Fruit fly (Drosophila melanogaster) whole organism, embryonic: ENCODE results near the gene CG31952.

Experiments used
- ATbp ChIP-seq: fragments of 200-800 bp; sonication (Bioruptor generic); optimal IDR thresholded peaks from 2 replicates; lab custom pipeline; 2017; ENCODE audit warnings: missing biosample characterization, mild to moderate bottlenecking, missing genetic modification characterization, missing genetic modification reagents
- Adf1 ChIP-seq: fragments of 200-800 bp; sonication (Bioruptor generic); IDR thresholded peaks from 2 replicates; pipeline ENCODE4 v1.3.6; 2022; ENCODE audit warnings: missing biosample characterization, missing genetic modification characterization
- B-H1 ChIP-seq: fragments of 200-800 bp; sonication (Bioruptor generic); IDR thresholded peaks from 3 replicates; pipeline ENCODE4 v1.3.6; 2022; ENCODE audit warnings: missing biosample characterization, missing genetic modification characterization
- Bgb ChIP-seq: fragments of 200-800 bp; sonication (Bioruptor generic); IDR thresholded peaks from 2 replicates; pipeline ENCODE4 v1.3.6; 2022; ENCODE audit warnings: missing biosample characterization, missing genetic modification characterization; ENCODE audit not compliant: partially characterized antibody
- CG10274 ChIP-seq: fragments of 200-800 bp; sonication (Bioruptor generic); optimal IDR thresholded peaks from 3 replicates; lab custom pipeline; 2017; ENCODE audit warnings: missing biosample characterization, mild to moderate bottlenecking, missing genetic modification characterization
- CG12155 ChIP-seq: fragments of 200-800 bp; sonication (Bioruptor generic); optimal IDR thresholded peaks from 3 replicates; lab custom pipeline; 2016; ENCODE audit warnings: missing biosample characterization, missing genetic modification characterization
- CG14667 ChIP-seq: fragments of 200-800 bp; sonication (Bioruptor generic); IDR thresholded peaks from 2 replicates; pipeline ENCODE4 v1.3.6; 2022; ENCODE audit warnings: missing biosample characterization, missing genetic modification characterization
- CG14710 ChIP-seq: fragments of 200-800 bp; sonication (Bioruptor generic); optimal IDR thresholded peaks from 3 replicates; lab custom pipeline; 2019; ENCODE audit warnings: missing biosample characterization, mild to moderate bottlenecking, missing genetic modification characterization, moderate library complexity
- CG1529 ChIP-seq: fragments of 200-800 bp; sonication (Bioruptor generic); optimal IDR thresholded peaks from 3 replicates; lab custom pipeline; 2018; ENCODE audit warnings: missing biosample characterization, missing genetic modification characterization
- CG16779 ChIP-seq: fragments of 200-800 bp; sonication (Bioruptor generic); IDR thresholded peaks from 2 replicates; pipeline ENCODE4 v1.3.6; 2022; ENCODE audit warnings: missing biosample characterization, missing genetic modification characterization
- CG18262 ChIP-seq: fragments of 200-800 bp; optimal IDR thresholded peaks from 3 replicates; lab custom pipeline; 2019; ENCODE audit warnings: missing biosample characterization, mild to moderate bottlenecking, missing genetic modification characterization, moderate library complexity
- CG1832 ChIP-seq: fragments of 200-800 bp; sonication (Bioruptor generic); optimal IDR thresholded peaks from 2 replicates; lab custom pipeline; 2017; ENCODE audit warnings: missing biosample characterization, mild to moderate bottlenecking, missing genetic modification characterization, inconsistent platforms
- CG2875 ChIP-seq: fragments of 200-800 bp; sonication (Bioruptor generic); optimal IDR thresholded peaks from 2 replicates; lab custom pipeline; 2017; ENCODE audit warnings: missing biosample characterization, mild to moderate bottlenecking, missing genetic modification characterization, missing genetic modification reagents
- CG34376 ChIP-seq: fragments of 200-800 bp; sonication (Bioruptor generic); optimal IDR thresholded peaks from 2 replicates; lab custom pipeline; 2018; ENCODE audit warnings: missing biosample characterization, mild to moderate bottlenecking, missing genetic modification characterization
- CG42726 ChIP-seq: fragments of 200-800 bp; sonication (Bioruptor generic); IDR thresholded peaks from 2 replicates; pipeline ENCODE4 v1.3.6; 2022; ENCODE audit warnings: missing biosample characterization, missing genetic modification characterization; ENCODE audit not compliant: partially characterized antibody
- CG4707 ChIP-seq: fragments of 200-800 bp; sonication (Bioruptor generic); optimal IDR thresholded peaks from 2 replicates; lab custom pipeline; 2018; ENCODE audit warnings: missing biosample characterization, mild to moderate bottlenecking, missing genetic modification characterization, moderate library complexity
- CG4820 ChIP-seq: fragments of 200-800 bp; sonication (Bioruptor generic); optimal IDR thresholded peaks from 3 replicates; lab custom pipeline; 2016; ENCODE audit warnings: missing biosample characterization, missing genetic modification characterization
- CG5953 ChIP-seq: fragments of 200-800 bp; sonication (Bioruptor generic); IDR thresholded peaks from 2 replicates; pipeline ENCODE4 v1.3.6; 2022; ENCODE audit warnings: missing biosample characterization, missing genetic modification characterization
- CG6254 ChIP-seq: fragments of 200-800 bp; sonication (Bioruptor generic); optimal IDR thresholded peaks from 3 replicates; lab custom pipeline; 2017; ENCODE audit warnings: mild to moderate bottlenecking, missing biosample characterization, missing genetic modification reagents, missing genetic modification characterization
- CG6272 ChIP-seq: fragments of 200-800 bp; sonication (Bioruptor generic); IDR thresholded peaks from 2 replicates; pipeline ENCODE4 v1.3.6; 2022; ENCODE audit warnings: missing biosample characterization, missing genetic modification characterization
- CG7786 ChIP-seq: fragments of 200-800 bp; sonication (Bioruptor generic); optimal IDR thresholded peaks from 2 replicates; lab custom pipeline; 2016; ENCODE audit warnings: missing biosample characterization, missing genetic modification characterization
- CG7963 ChIP-seq: fragments of 200-800 bp; sonication (Bioruptor generic); IDR thresholded peaks from 3 replicates; pipeline ENCODE4 v1.3.6; 2022; ENCODE audit warnings: missing biosample characterization, missing genetic modification characterization; ENCODE audit not compliant: partially characterized antibody
- CG8478 ChIP-seq: fragments of >200 bp; optimal IDR thresholded peaks from 2 replicates; lab custom pipeline; 2018
- CG8765 ChIP-seq: fragments of 200-800 bp; sonication (Bioruptor generic); IDR thresholded peaks from 2 replicates; pipeline ENCODE4 v1.3.6; 2022; ENCODE audit warnings: missing biosample characterization, missing genetic modification characterization
- Deaf1 ChIP-seq: fragments of 200-800 bp; optimal IDR thresholded peaks from 3 replicates; lab custom pipeline; 2019; ENCODE audit warnings: missing biosample characterization, mild to moderate bottlenecking, missing genetic modification characterization, moderate library complexity
- Dll ChIP-seq: fragments of 200-800 bp; sonication (Bioruptor generic); IDR thresholded peaks from 4 replicates; pipeline ENCODE4 v1.3.6; 2022; ENCODE audit warnings: missing biosample characterization, missing genetic modification characterization; ENCODE audit not compliant: partially characterized antibody
- Ets97D ChIP-seq: fragments of 200-800 bp; sonication (Bioruptor generic); optimal IDR thresholded peaks from 3 replicates; lab custom pipeline; 2016; ENCODE audit warnings: missing biosample characterization, missing genetic modification characterization
- Fer1 ChIP-seq: fragments of 200-800 bp; sonication (Bioruptor generic); optimal IDR thresholded peaks from 2 replicates; lab custom pipeline; 2017; ENCODE audit warnings: missing biosample characterization, mild to moderate bottlenecking, missing genetic modification characterization
- Fer2 ChIP-seq: fragments of 200-800 bp; sonication (Bioruptor generic); optimal IDR thresholded peaks from 2 replicates; lab custom pipeline; 2018; ENCODE audit warnings: missing biosample characterization, mild to moderate bottlenecking, missing genetic modification characterization, moderate library complexity
- Hr78 ChIP-seq, 2 experiments: fragments of 200-800 bp in 1 of 2; fragments of >200 bp in 1 of 2; sonication (Bioruptor generic) in 1 of 2; optimal IDR thresholded peaks; 2 replicates each; lab custom pipeline; 2017 to 2019; ENCODE audit warnings: missing biosample characterization in 2 of 2, missing genetic modification characterization in 2 of 2, mild to moderate bottlenecking in 1 of 2, moderate library complexity in 1 of 2
- Jarid2 ChIP-seq: fragments of 200-800 bp; sonication (Bioruptor generic); optimal IDR thresholded peaks from 3 replicates; lab custom pipeline; 2017; ENCODE audit warnings: mild to moderate bottlenecking, missing biosample characterization, missing genetic modification reagents, missing genetic modification characterization
- NC2α ChIP-seq: fragments of 200-800 bp; sonication (Bioruptor generic); optimal IDR thresholded peaks from 2 replicates; lab custom pipeline; 2016; ENCODE audit warnings: missing biosample characterization, missing genetic modification characterization
- Neu2 ChIP-seq: fragments of 200-800 bp; sonication (Bioruptor generic); optimal IDR thresholded peaks from 3 replicates; lab custom pipeline; 2016; ENCODE audit warnings: missing biosample characterization, missing genetic modification characterization, borderline replicate concordance
- Ravus ChIP-seq: fragments of 200-800 bp; sonication (Bioruptor generic); IDR thresholded peaks from 2 replicates; pipeline ENCODE4 v1.3.6; 2022; ENCODE audit warnings: missing biosample characterization, missing genetic modification characterization
- Side ChIP-seq: fragments of 200-800 bp; sonication (Bioruptor generic); optimal IDR thresholded peaks from 2 replicates; lab custom pipeline; 2016; ENCODE audit warnings: missing biosample characterization, missing genetic modification characterization
- br ChIP-seq: fragments of >200 bp; optimal IDR thresholded peaks from 2 replicates; lab custom pipeline; 2017
- disco-r ChIP-seq: fragments of 200-800 bp; sonication (Bioruptor generic); optimal IDR thresholded peaks from 2 replicates; lab custom pipeline; 2016; ENCODE audit warnings: missing biosample characterization, missing genetic modification characterization
- dmrt99B ChIP-seq: fragments of 200-800 bp; sonication (Bioruptor generic); optimal IDR thresholded peaks from 2 replicates; lab custom pipeline; 2018; ENCODE audit warnings: missing biosample characterization, mild to moderate bottlenecking, missing genetic modification characterization, moderate library complexity
- gcm2 ChIP-seq: fragments of 200-800 bp; sonication (Bioruptor generic); optimal IDR thresholded peaks from 2 replicates; lab custom pipeline; 2016; ENCODE audit warnings: missing biosample characterization, missing genetic modification characterization
- grau ChIP-seq: fragments of 200-800 bp; optimal IDR thresholded peaks from 3 replicates; lab custom pipeline; 2019; ENCODE audit warnings: missing biosample characterization, mild to moderate bottlenecking, missing genetic modification characterization, moderate library complexity
- kni ChIP-seq: fragments of 200-800 bp; sonication (Bioruptor generic); optimal IDR thresholded peaks from 3 replicates; lab custom pipeline; 2017; ENCODE audit warnings: mild to moderate bottlenecking, missing biosample characterization, missing genetic modification reagents, missing genetic modification characterization
- knrl ChIP-seq: fragments of 200-800 bp; sonication (Bioruptor generic); IDR thresholded peaks from 3 replicates; pipeline ENCODE4 v1.3.6; 2022; ENCODE audit warnings: missing biosample characterization, missing genetic modification characterization; ENCODE audit not compliant: partially characterized antibody
- lov ChIP-seq, 2 experiments: fragments of 200-800 bp in 1 of 2; fragments of >200 bp in 1 of 2; sonication (Bioruptor generic) in 1 of 2; IDR thresholded peaks in 1 of 2; optimal IDR thresholded peaks in 1 of 2; 2 replicates in 1 of 2; 3 replicates in 1 of 2; pipeline versions ENCODE4 v1.3.6 to Lab custom; 2017 to 2022; ENCODE audit warnings: missing biosample characterization in 1 of 2, missing genetic modification characterization in 1 of 2
- org-1 ChIP-seq: fragments of 200-800 bp; sonication (Bioruptor generic); optimal IDR thresholded peaks from 2 replicates; lab custom pipeline; 2017; ENCODE audit warnings: missing biosample characterization, missing genetic modification characterization
- slp2 ChIP-seq: fragments of 200-800 bp; sonication (Bioruptor generic); optimal IDR thresholded peaks from 2 replicates; lab custom pipeline; 2016; ENCODE audit warnings: missing biosample characterization, missing genetic modification characterization
- so ChIP-seq: fragments of 200-800 bp; sonication (Bioruptor generic); IDR thresholded peaks from 3 replicates; pipeline ENCODE4 v1.3.6; 2022; ENCODE audit warnings: missing biosample characterization, missing genetic modification characterization
- ssp ChIP-seq: fragments of 200-800 bp; sonication (Bioruptor generic); IDR thresholded peaks from 2 replicates; pipeline ENCODE4 v1.3.6; 2022; ENCODE audit warnings: missing biosample characterization, missing genetic modification characterization
- tio ChIP-seq: fragments of 200-800 bp; sonication (Bioruptor generic); optimal IDR thresholded peaks from 2 replicates; lab custom pipeline; 2017; ENCODE audit warnings: missing biosample characterization, missing genetic modification characterization, inconsistent platforms
- trh ChIP-seq: fragments of 200-800 bp; sonication (Bioruptor generic); optimal IDR thresholded peaks from 2 replicates; lab custom pipeline; 2016; ENCODE audit warnings: missing biosample characterization, missing genetic modification characterization
- zen2 ChIP-seq: fragments of 200-800 bp; sonication (Bioruptor generic); IDR thresholded peaks from 3 replicates; pipeline ENCODE4 v1.3.6; 2022; ENCODE audit warnings: missing biosample characterization, missing genetic modification characterization; ENCODE audit not compliant: partially characterized antibody
- zfh1 ChIP-seq: fragments of 200-800 bp; sonication (Bioruptor generic); IDR thresholded peaks from 3 replicates; pipeline ENCODE4 v1.3.6; 2022; ENCODE audit warnings: missing biosample characterization, missing genetic modification characterization

The CG31952 gene

dm6 chr2L:3422753-3423152 lies 6.3 kb downstream of the CG31952 start:
- TF ChIP-seq trh (GFP tag; lab: Kevin White, UChicago) = no peak
- TF ChIP-seq Dll (GFP tag; lab: Robert Waterston, UW) = no peak
- no peak for TF ChIP-seq CG6254 (GFP tag; lab: Kevin White, UChicago)
- TF ChIP-seq CG8478 (lab: Kevin White, UChicago) = no peak
- TF ChIP-seq so = no peak; the same call in 2 of the 3 replicates
- TF ChIP-seq B-H1 (GFP tag; lab: Robert Waterston, UW) = no peak
- no peak for TF ChIP-seq Fer2 (tag; lab: Kevin White, UChicago)
- no peak for TF ChIP-seq CG34376
- TF ChIP-seq CG12155 (GFP tag; lab: Kevin White, UChicago) = no peak
- peak; percentile 49; the same call in 1 of the 2 replicates for TF ChIP-seq Adf1 (GFP tag; lab: Robert Waterston, UW)
- no peak for TF ChIP-seq CG8765 (GFP tag; lab: Robert Waterston, UW)
- TF ChIP-seq CG10274 (GFP tag; lab: Kevin White, UChicago) = no peak
- no peak for TF ChIP-seq Hr78 (GFP tag; optimal IDR thresholded peaks at IDR 0.05; lab: Kevin White, UChicago)
- peak; percentile 78 for TF ChIP-seq Jarid2 (GFP tag; lab: Kevin White, UChicago)
- no peak for TF ChIP-seq ssp (GFP tag; lab: Robert Waterston, UW)
- no peak for TF ChIP-seq CG18262 (tag; lab: Kevin White, UChicago)
- no peak for TF ChIP-seq ATbp (GFP tag; lab: Kevin White, UChicago)
- TF ChIP-seq tio (GFP tag; lab: Kevin White, UChicago) = no peak
- TF ChIP-seq CG16779 = no peak
- no peak for TF ChIP-seq slp2 (GFP tag; lab: Kevin White, UChicago)
- no peak for TF ChIP-seq CG5953 (GFP tag; lab: Robert Waterston, UW)
- TF ChIP-seq CG1529 = no peak
- TF ChIP-seq CG14667 (GFP tag; lab: Robert Waterston, UW) = no peak
- no peak for TF ChIP-seq disco-r (GFP tag; lab: Kevin White, UChicago)
- TF ChIP-seq CG6272 = no peak
- no peak for TF ChIP-seq zfh1
- no peak for TF ChIP-seq br (lab: Kevin White, UChicago)
- TF ChIP-seq Bgb (GFP tag; lab: Robert Waterston, UW) = no peak; the same call in 1 of the 2 replicates
- no peak for TF ChIP-seq lov (optimal IDR thresholded peaks at IDR 0.05; lab: Kevin White, UChicago)
- TF ChIP-seq lov (GFP tag; IDR thresholded peaks at IDR 0.05; lab: Robert Waterston, UW) = no peak
- TF ChIP-seq Neu2 (GFP tag; lab: Kevin White, UChicago) = no peak
- TF ChIP-seq Deaf1 (tag; lab: Kevin White, UChicago) = peak; percentile 42
- TF ChIP-seq kni (GFP tag; lab: Kevin White, UChicago) = peak; percentile 19
- no peak for TF ChIP-seq CG7786
- no peak for TF ChIP-seq CG1832 (GFP tag; lab: Kevin White, UChicago)
- TF ChIP-seq CG4820 (GFP tag; lab: Kevin White, UChicago) = no peak
- TF ChIP-seq zen2 = 0 out of 3 replicates have a peak, but pooled peaks have one; percentile 25
- no peak for TF ChIP-seq Ravus (GFP tag; lab: Robert Waterston, UW)
- TF ChIP-seq Ets97D (GFP tag; lab: Kevin White, UChicago) = no peak
- TF ChIP-seq dmrt99B (tag; lab: Kevin White, UChicago) = no peak
- no peak for TF ChIP-seq grau (tag; lab: Kevin White, UChicago)
- no peak for TF ChIP-seq CG4707 (GFP tag; lab: Kevin White, UChicago)
- TF ChIP-seq Fer1 (GFP tag; lab: Kevin White, UChicago) = peak; percentile 18
- TF ChIP-seq org-1 (GFP tag; lab: Kevin White, UChicago) = no peak
- no peak for TF ChIP-seq gcm2 (GFP tag; lab: Kevin White, UChicago)
- TF ChIP-seq CG14710 = no peak
- TF ChIP-seq knrl (GFP tag; lab: Robert Waterston, UW) = no peak
- no peak for TF ChIP-seq Side
- no peak for TF ChIP-seq CG7963 (GFP tag; lab: Robert Waterston, UW)
- 0 out of 2 replicates have a peak, but pooled peaks have one; percentile 10 for TF ChIP-seq CG42726
- TF ChIP-seq CG2875 (GFP tag; lab: Kevin White, UChicago) = no peak
- no peak for TF ChIP-seq NC2α
